Worm (Caenorhabditis elegans): Measurements from ENCODE around the gene flp-17.

The flp-17 gene

DNA sequence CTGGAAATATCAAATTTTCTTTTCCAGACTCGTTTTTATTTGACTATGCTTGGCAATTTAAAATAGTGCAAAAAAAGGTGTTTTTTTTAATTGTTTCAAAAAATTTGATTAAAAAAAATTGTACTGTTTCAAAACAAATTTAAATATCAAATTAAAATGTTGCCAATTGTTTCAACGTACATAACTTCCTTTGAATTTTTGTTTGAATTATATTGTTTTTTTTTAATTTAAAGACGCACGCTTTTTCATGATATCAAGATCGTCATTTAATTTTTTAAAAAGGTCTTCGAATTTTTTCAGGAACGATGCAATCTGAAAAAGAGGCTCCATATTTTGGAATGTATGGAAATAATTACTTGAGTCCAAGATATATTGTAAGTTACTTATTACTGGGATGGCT is 31.8 kb upstream of the flp-17 start, which contains the start of gene Y116A8B.4:
Gene Y116A8B.4 (plus strand): TSS at position 301 of the 400 bp plus-strand sequence.
- no peak for TF ChIP-seq mbf-1 (tag; optimal IDR thresholded peaks at IDR 0.05)
- TF ChIP-seq peb-1 (tag; optimal IDR thresholded peaks at IDR 0.05): no peak
- TF ChIP-seq mab-5 (tag; optimal IDR thresholded peaks at IDR 0.05): no peak

DNA sequence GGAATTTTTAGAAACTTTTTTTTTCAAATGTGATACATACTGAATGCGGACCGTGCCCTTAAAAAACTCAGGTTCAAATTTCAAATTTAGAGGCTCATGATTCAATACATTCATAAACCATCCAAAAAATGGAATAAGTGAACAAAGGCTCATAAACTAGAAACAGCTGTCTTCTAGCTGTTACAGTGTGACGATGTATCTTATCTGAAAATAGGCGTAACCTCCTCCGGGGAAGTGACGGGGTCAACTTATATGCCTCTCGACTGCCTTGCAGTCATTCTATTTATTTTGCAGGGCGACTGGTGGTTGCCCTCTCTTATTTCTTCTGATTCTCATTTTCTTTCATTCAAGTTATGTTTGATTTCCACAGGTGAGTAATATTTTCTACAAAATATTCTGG is 24.4 kb upstream of the flp-17 start, which contains the start of gene Y116A8B.1:
Gene Y116A8B.1 (plus strand): TSS at position 301 of the 400 bp plus-strand sequence.
- TF ChIP-seq unc-39 (tag; optimal IDR thresholded peaks at IDR 0.05): no peak
- no peak for TF ChIP-seq elt-3 (tag; optimal IDR thresholded peaks at IDR 0.05)
- TF ChIP-seq nhr-10 (tag; optimal IDR thresholded peaks at IDR 0.05): no peak
- TF ChIP-seq lin-11 (tag; optimal IDR thresholded peaks at IDR 0.05): no peak
- no peak for TF ChIP-seq sma-9 (GFP tag; optimal IDR thresholded peaks at IDR 0.05)
- TF ChIP-seq sma-9 (tag; optimal IDR thresholded peaks at IDR 0.05): no peak
- TF ChIP-seq mab-5 (tag; optimal IDR thresholded peaks at IDR 0.05): no peak
- TF ChIP-seq peb-1 (tag; optimal IDR thresholded peaks at IDR 0.05): no peak
- no peak for TF ChIP-seq aly-2 (tag; optimal IDR thresholded peaks at IDR 0.05)

DNA sequence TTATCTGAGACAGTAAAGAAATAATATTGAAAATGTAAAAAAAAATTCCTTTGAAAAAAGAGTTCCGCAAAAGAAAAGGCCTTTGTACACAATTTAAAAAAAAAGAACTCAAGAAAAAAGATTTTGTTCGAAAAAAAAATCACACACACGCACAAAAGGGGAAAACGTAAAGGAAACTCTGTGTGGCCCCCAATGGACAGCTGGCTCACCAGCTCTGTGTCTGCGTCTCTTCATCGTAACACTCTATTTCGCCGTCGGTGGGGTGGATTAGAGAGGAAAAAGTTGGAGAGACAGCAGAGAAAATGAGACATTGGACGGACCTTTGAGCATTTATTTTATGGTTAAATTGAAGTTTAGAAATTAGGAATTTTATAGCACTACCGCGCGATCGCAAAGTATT is 23.4 kb upstream of the flp-17 start:
- peak; percentile 22 for TF ChIP-seq C34F6.9 (tag; optimal IDR thresholded peaks at IDR 0.05)
- TF ChIP-seq peb-1 (tag; optimal IDR thresholded peaks at IDR 0.05): no peak
- TF ChIP-seq unc-55 (GFP tag; optimal IDR thresholded peaks at IDR 0.05): peak; percentile 48

DNA sequence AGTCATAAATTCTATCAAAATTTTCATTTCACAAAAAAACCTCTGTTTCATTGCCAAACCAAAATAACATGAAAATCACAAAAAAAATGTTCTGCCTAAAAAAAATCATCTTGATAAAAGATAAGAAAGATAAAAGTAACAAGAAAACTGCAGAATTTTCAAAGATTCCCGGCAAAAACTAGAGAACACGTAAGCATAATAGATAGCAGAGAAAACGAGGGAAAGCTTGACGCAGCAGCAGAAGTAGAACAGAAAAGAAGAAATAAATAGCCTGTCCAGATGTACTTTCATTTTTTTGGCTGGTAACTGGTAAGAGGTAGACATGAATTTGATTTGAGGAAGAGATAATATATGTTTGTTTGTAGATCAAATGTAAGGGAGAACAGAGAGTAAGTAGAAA is 19.1 kb upstream of the flp-17 start:
- TF ChIP-seq unc-55 (GFP tag; optimal IDR thresholded peaks at IDR 0.05) (peak; percentile 38), blmp-1 (tag; optimal IDR thresholded peaks at IDR 0.05; ENCODE audit: insufficient read depth) (peak; percentile 3), elt-3 (tag; optimal IDR thresholded peaks at IDR 0.05) (no peak)

DNA sequence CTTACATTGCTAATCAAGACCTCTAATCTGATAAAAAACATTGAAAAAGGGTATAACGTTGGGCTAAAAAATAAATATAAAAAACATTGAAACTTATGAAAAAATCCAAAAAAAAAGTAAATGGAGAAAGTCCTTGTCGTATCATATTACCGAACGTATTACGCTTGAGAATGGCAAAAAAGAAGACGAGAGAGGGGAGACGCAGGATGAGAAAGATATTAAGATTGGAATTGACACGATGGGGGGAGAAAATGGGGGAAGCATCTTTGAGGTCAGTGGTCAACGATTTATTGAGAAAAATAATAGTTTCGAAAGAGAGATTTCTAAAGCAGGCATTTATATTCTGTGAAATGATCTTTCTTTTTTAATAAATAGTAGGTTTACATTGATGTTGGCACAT is 17.6 kb upstream of the flp-17 start:
- TF ChIP-seq C34F6.9 (tag; optimal IDR thresholded peaks at IDR 0.05) (peak; percentile 3), aly-2 (tag; optimal IDR thresholded peaks at IDR 0.05) (no peak), nhr-25 (tag; optimal IDR thresholded peaks at IDR 0.05) (peak; percentile 38), sma-9 (GFP tag; optimal IDR thresholded peaks at IDR 0.05) (no peak), sma-9 (tag; optimal IDR thresholded peaks at IDR 0.05) (no peak)

DNA sequence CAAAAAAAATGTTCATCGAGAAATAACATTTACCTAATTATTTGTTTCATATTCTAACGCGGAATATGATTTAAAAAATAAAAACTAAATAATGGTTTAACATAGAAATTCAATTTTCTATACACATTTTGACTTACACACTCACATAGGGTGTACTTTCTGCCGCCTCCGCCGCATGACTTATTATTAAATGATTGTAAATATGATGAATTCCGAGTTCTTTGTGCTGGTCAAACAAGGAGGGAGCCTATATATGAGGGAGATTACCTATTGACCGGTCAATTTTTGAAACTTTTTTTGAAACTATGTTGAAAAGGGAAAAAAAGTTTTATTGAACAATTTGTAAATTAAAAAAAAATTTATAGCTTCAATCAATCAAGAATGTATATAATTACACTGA is 16.2 kb upstream of the flp-17 start:
- TF ChIP-seq dmd-4 (tag; optimal IDR thresholded peaks at IDR 0.05) (no peak), mab-5 (tag; optimal IDR thresholded peaks at IDR 0.05) (no peak), ceh-16 (tag; optimal IDR thresholded peaks at IDR 0.05) (no peak), crh-2 (tag; optimal IDR thresholded peaks at IDR 0.05) (no peak), snpc-4 (tag; optimal IDR thresholded peaks at IDR 0.05) (no peak), F13H6.1 (tag; optimal IDR thresholded peaks at IDR 0.05) (no peak), mbf-1 (tag; optimal IDR thresholded peaks at IDR 0.05) (no peak), nhr-23 (tag; optimal IDR thresholded peaks at IDR 0.05) (no peak), fos-1 (tag; optimal IDR thresholded peaks at IDR 0.05) (no peak), ztf-11 (tag; optimal IDR thresholded peaks at IDR 0.05) (no peak), nhr-25 (tag; optimal IDR thresholded peaks at IDR 0.05) (no peak), blmp-1 (tag; optimal IDR thresholded peaks at IDR 0.05; ENCODE audit: insufficient read depth) (no peak), unc-55 (GFP tag; optimal IDR thresholded peaks at IDR 0.05) (no peak)

DNA sequence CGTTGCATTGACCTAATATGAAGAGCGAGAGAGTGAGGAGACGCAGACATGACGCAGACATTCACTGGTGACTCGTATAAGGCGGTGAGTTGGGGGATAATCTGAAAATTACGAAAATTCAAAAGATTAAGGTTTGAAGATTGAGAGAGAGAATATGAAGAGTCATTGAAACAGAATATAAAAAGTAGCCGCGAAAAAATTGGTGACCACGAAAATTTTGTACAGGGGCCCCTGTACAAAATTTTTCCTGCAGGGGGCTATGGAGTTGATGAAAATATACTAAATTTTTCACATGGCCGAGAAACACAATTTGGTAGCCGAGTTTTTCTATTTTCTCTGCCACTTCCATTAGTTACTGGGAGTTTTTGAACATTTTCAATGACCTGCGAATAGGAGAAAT is 15.1 kb upstream of the flp-17 start, which contains the start of gene cnnm-1:
Gene cnnm-1 (minus strand): TSS at position 101 of the 400 bp plus-strand sequence.
- no peak for TF ChIP-seq C34F6.9 (tag; optimal IDR thresholded peaks at IDR 0.05)
- no peak for TF ChIP-seq nhr-237 (tag; optimal IDR thresholded peaks at IDR 0.05)
- TF ChIP-seq snpc-4 (tag; optimal IDR thresholded peaks at IDR 0.05): no peak
- TF ChIP-seq nhr-129 (tag; optimal IDR thresholded peaks at IDR 0.05): no peak
- TF ChIP-seq lin-13 (GFP tag; optimal IDR thresholded peaks at IDR 0.05): no peak
- TF ChIP-seq nhr-21 (tag; optimal IDR thresholded peaks at IDR 0.05): no peak
- no peak for TF ChIP-seq ZK546.5 (tag; optimal IDR thresholded peaks at IDR 0.05)
- TF ChIP-seq mab-5 (tag; optimal IDR thresholded peaks at IDR 0.05): no peak
- TF ChIP-seq mdl-1 (tag; optimal IDR thresholded peaks at IDR 0.05): no peak
- no peak for TF ChIP-seq nhr-11 (tag; optimal IDR thresholded peaks at IDR 0.05)
- TF ChIP-seq ztf-4 (tag; optimal IDR thresholded peaks at IDR 0.05): no peak
- no peak for TF ChIP-seq ztf-1 (GFP tag; conservative IDR thresholded peaks at IDR 0.05)
- TF ChIP-seq lsy-2 (tag; optimal IDR thresholded peaks at IDR 0.05): no peak
- TF ChIP-seq elt-1 (tag; optimal IDR thresholded peaks at IDR 0.05): no peak
- no peak for TF ChIP-seq nhr-77 (tag; optimal IDR thresholded peaks at IDR 0.05)
- no peak for TF ChIP-seq peb-1 (tag; optimal IDR thresholded peaks at IDR 0.05)
- no peak for TF ChIP-seq unc-55 (GFP tag; optimal IDR thresholded peaks at IDR 0.05)
- no peak for TF ChIP-seq nhr-6 (tag; optimal IDR thresholded peaks at IDR 0.05)
- TF ChIP-seq sem-4 (tag; optimal IDR thresholded peaks at IDR 0.05): no peak
- TF ChIP-seq sma-9 (GFP tag; optimal IDR thresholded peaks at IDR 0.05): no peak
- TF ChIP-seq sma-9 (tag; optimal IDR thresholded peaks at IDR 0.05): no peak
